Fruit fly (Drosophila melanogaster) whole organism, embryonic: ENCODE data around the gene SsRbeta.
A peak's percentile ranks its signal among the peaks of the same experiment; 100 is the strongest.

Source experiments
- Ada2b ChIP-seq: fragments of 200-800 bp; sonication (Bioruptor generic); IDR thresholded peaks from 2 replicates; pipeline ENCODE4 v1.3.6; 2022; ENCODE audit warnings: missing biosample characterization, missing genetic modification characterization
- Bgb ChIP-seq: fragments of 200-800 bp; sonication (Bioruptor generic); IDR thresholded peaks from 2 replicates; pipeline ENCODE4 v1.3.6; 2022; ENCODE audit warnings: missing biosample characterization, missing genetic modification characterization; ENCODE audit not compliant: partially characterized antibody
- CG12659 ChIP-seq: fragments of 200-800 bp; sonication (Bioruptor generic); optimal IDR thresholded peaks from 3 replicates; lab custom pipeline; 2017; ENCODE audit warnings: mild to moderate bottlenecking, missing biosample characterization, missing genetic modification reagents, missing genetic modification characterization
- CG18262 ChIP-seq: fragments of 200-800 bp; optimal IDR thresholded peaks from 3 replicates; lab custom pipeline; 2019; ENCODE audit warnings: missing biosample characterization, mild to moderate bottlenecking, missing genetic modification characterization, moderate library complexity
- CG2116 ChIP-seq: fragments of 200-800 bp; sonication (Bioruptor generic); optimal IDR thresholded peaks from 3 replicates; lab custom pipeline; 2018; ENCODE audit warnings: missing biosample characterization, mild to moderate bottlenecking, missing genetic modification characterization
- CG2678 ChIP-seq: fragments of 200-800 bp; sonication (Bioruptor generic); optimal IDR thresholded peaks from 3 replicates; lab custom pipeline; 2019; ENCODE audit warnings: missing biosample characterization, mild to moderate bottlenecking, missing genetic modification characterization, moderate library complexity
- CG31365 ChIP-seq: fragments of 200-800 bp; sonication (Bioruptor generic); optimal IDR thresholded peaks from 2 replicates; lab custom pipeline; 2018; ENCODE audit warnings: missing biosample characterization, mild to moderate bottlenecking, missing genetic modification characterization
- CG34376 ChIP-seq: fragments of 200-800 bp; sonication (Bioruptor generic); optimal IDR thresholded peaks from 2 replicates; lab custom pipeline; 2018; ENCODE audit warnings: missing biosample characterization, mild to moderate bottlenecking, missing genetic modification characterization
- CG3838 ChIP-seq: fragments of 200-800 bp; sonication (Bioruptor generic); optimal IDR thresholded peaks from 3 replicates; lab custom pipeline; 2016; ENCODE audit warnings: missing biosample characterization, missing genetic modification characterization
- CG4360 ChIP-seq: fragments of 200-800 bp; sonication (Bioruptor generic); IDR thresholded peaks from 2 replicates; pipeline ENCODE4 v1.3.6; 2022; ENCODE audit warnings: missing biosample characterization, missing genetic modification characterization
- CG4820 ChIP-seq: fragments of 200-800 bp; sonication (Bioruptor generic); optimal IDR thresholded peaks from 3 replicates; lab custom pipeline; 2016; ENCODE audit warnings: missing biosample characterization, missing genetic modification characterization
- CG7556 ChIP-seq: fragments of 200-800 bp; sonication (Bioruptor generic); optimal IDR thresholded peaks from 2 replicates; lab custom pipeline; 2017; ENCODE audit warnings: missing biosample characterization, mild to moderate bottlenecking, missing genetic modification characterization
- CG7963 ChIP-seq: fragments of 200-800 bp; sonication (Bioruptor generic); IDR thresholded peaks from 3 replicates; pipeline ENCODE4 v1.3.6; 2022; ENCODE audit warnings: missing biosample characterization, missing genetic modification characterization; ENCODE audit not compliant: partially characterized antibody
- CG7987 ChIP-seq: fragments of 200-800 bp; sonication (Bioruptor generic); optimal IDR thresholded peaks from 2 replicates; lab custom pipeline; 2018; ENCODE audit warnings: missing biosample characterization, mild to moderate bottlenecking, missing genetic modification characterization, moderate library complexity
- CG8290 ChIP-seq, 3 experiments: fragments of 200-800 bp; sonication (Bioruptor generic); optimal IDR thresholded peaks; 2 replicates each; lab custom pipeline; 2016 to 2019; ENCODE audit warnings: missing biosample characterization in 3 of 3, missing genetic modification characterization in 3 of 3, mild to moderate bottlenecking in 2 of 3, moderate library complexity in 1 of 3
- E2f2 ChIP-seq: fragments of 200-800 bp; sonication (Bioruptor generic); IDR thresholded peaks from 2 replicates; pipeline ENCODE4 v1.3.6; 2022; ENCODE audit warnings: missing biosample characterization, missing genetic modification characterization
- Fer1 ChIP-seq: fragments of 200-800 bp; sonication (Bioruptor generic); optimal IDR thresholded peaks from 2 replicates; lab custom pipeline; 2017; ENCODE audit warnings: missing biosample characterization, mild to moderate bottlenecking, missing genetic modification characterization
- Fer3 ChIP-seq: fragments of 200-800 bp; sonication (Bioruptor generic); optimal IDR thresholded peaks from 2 replicates; lab custom pipeline; 2018; ENCODE audit warnings: missing biosample characterization, mild to moderate bottlenecking, missing genetic modification characterization, moderate library complexity
- Hr3 ChIP-seq: fragments of 200-800 bp; sonication (Bioruptor generic); optimal IDR thresholded peaks from 3 replicates; lab custom pipeline; 2016; ENCODE audit warnings: missing biosample characterization, missing genetic modification characterization
- Med ChIP-seq: fragments of 200-800 bp; sonication (Bioruptor generic); peaks from one replicate; lab custom pipeline; 2016; ENCODE audit warnings: missing biosample characterization, missing genetic modification characterization, mild to moderate bottlenecking, inconsistent platforms, moderate library complexity
- Meics ChIP-seq: fragments of 200-800 bp; sonication (Bioruptor generic); optimal IDR thresholded peaks from 2 replicates; lab custom pipeline; 2017; ENCODE audit warnings: missing biosample characterization, mild to moderate bottlenecking, missing genetic modification characterization
- Opbp ChIP-seq: fragments of 200-800 bp; sonication (Bioruptor generic); IDR thresholded peaks from 3 replicates; pipeline ENCODE4 v1.3.6; 2022; ENCODE audit warnings: missing biosample characterization, missing genetic modification characterization; ENCODE audit not compliant: partially characterized antibody
- Rfx ChIP-seq: fragments of 200-800 bp; sonication (Bioruptor generic); IDR thresholded peaks from 2 replicates; pipeline ENCODE4 v1.3.6; 2022; ENCODE audit warnings: missing biosample characterization, missing genetic modification characterization
- Tbp ChIP-seq: fragments of >200 bp; optimal IDR thresholded peaks from 2 replicates; lab custom pipeline; 2018; ENCODE audit warnings: missing biosample characterization, missing genetic modification characterization
- abd-A ChIP-seq: fragments of 200-800 bp; sonication (Bioruptor generic); optimal IDR thresholded peaks from 3 replicates; lab custom pipeline; 2019; ENCODE audit warnings: missing biosample characterization, mild to moderate bottlenecking, missing genetic modification characterization, moderate library complexity
- ash1 ChIP-seq: fragments of 200-800 bp; sonication (Bioruptor generic); optimal IDR thresholded peaks from 2 replicates; lab custom pipeline; 2018; ENCODE audit warnings: missing biosample characterization, mild to moderate bottlenecking, missing genetic modification characterization
- caup ChIP-seq: fragments of 200-800 bp; sonication (Bioruptor generic); optimal IDR thresholded peaks from 3 replicates; lab custom pipeline; 2017; ENCODE audit warnings: missing biosample characterization, mild to moderate bottlenecking, missing genetic modification characterization, moderate library complexity; ENCODE audit not compliant: severe bottlenecking
- chinmo ChIP-seq: fragments of 200-800 bp; sonication (Bioruptor generic); IDR thresholded peaks from 4 replicates; pipeline ENCODE4 v1.3.6; 2022; ENCODE audit warnings: missing biosample characterization, missing genetic modification characterization; ENCODE audit not compliant: partially characterized antibody
- chm ChIP-seq: fragments of 200-800 bp; sonication (Bioruptor generic); IDR thresholded peaks from 2 replicates; pipeline ENCODE4 v1.3.6; 2022; ENCODE audit warnings: missing biosample characterization, missing genetic modification characterization
- ci ChIP-seq: fragments of 200-800 bp; sonication (Bioruptor generic); IDR thresholded peaks from 3 replicates; pipeline ENCODE4 v1.3.6; 2022; ENCODE audit warnings: missing biosample characterization, missing genetic modification characterization
- fu2 ChIP-seq: fragments of 200-800 bp; sonication (Bioruptor generic); optimal IDR thresholded peaks from 2 replicates; lab custom pipeline; 2016; ENCODE audit warnings: missing biosample characterization, missing genetic modification characterization
- gcm ChIP-seq: fragments of 200-800 bp; sonication (Bioruptor generic); optimal IDR thresholded peaks from 2 replicates; lab custom pipeline; 2019; ENCODE audit warnings: missing biosample characterization, mild to moderate bottlenecking, missing genetic modification characterization, moderate library complexity
- hb ChIP-seq: fragments of 200-800 bp; sonication (Bioruptor generic); IDR thresholded peaks from 3 replicates; pipeline ENCODE4 v1.3.6; 2022; ENCODE audit warnings: missing biosample characterization, missing genetic modification characterization; ENCODE audit not compliant: partially characterized antibody
- inv ChIP-seq: fragments of 200-800 bp; sonication (Bioruptor generic); IDR thresholded peaks from 2 replicates; pipeline ENCODE4 v1.3.6; 2022; ENCODE audit warnings: missing biosample characterization, missing genetic modification characterization; ENCODE audit not compliant: partially characterized antibody
- jumu ChIP-seq: fragments of 200-800 bp; sonication (Bioruptor generic); optimal IDR thresholded peaks from 3 replicates; lab custom pipeline; 2016; ENCODE audit warnings: missing biosample characterization, missing genetic modification characterization
- kni ChIP-seq: fragments of 200-800 bp; sonication (Bioruptor generic); optimal IDR thresholded peaks from 3 replicates; lab custom pipeline; 2017; ENCODE audit warnings: mild to moderate bottlenecking, missing biosample characterization, missing genetic modification reagents, missing genetic modification characterization
- lab ChIP-seq: fragments of 200-800 bp; sonication (Bioruptor generic); optimal IDR thresholded peaks from 3 replicates; lab custom pipeline; 2017; ENCODE audit warnings: missing biosample characterization, missing genetic modification characterization, mild to moderate bottlenecking, moderate library complexity, missing genetic modification reagents
- nerfin-1 ChIP-seq: fragments of 200-800 bp; sonication (Bioruptor generic); optimal IDR thresholded peaks from 3 replicates; lab custom pipeline; 2019; ENCODE audit warnings: missing biosample characterization, mild to moderate bottlenecking, missing genetic modification characterization, moderate library complexity
- nom ChIP-seq: fragments of 200-800 bp; sonication (Bioruptor generic); optimal IDR thresholded peaks from 2 replicates; lab custom pipeline; 2017; ENCODE audit warnings: missing biosample characterization, missing genetic modification characterization, mild to moderate bottlenecking, moderate library complexity, missing genetic modification reagents
- odd ChIP-seq: fragments of 200-800 bp; sonication (Bioruptor generic); optimal IDR thresholded peaks from 2 replicates; lab custom pipeline; 2017; ENCODE audit warnings: missing biosample characterization, mild to moderate bottlenecking, missing genetic modification characterization
- pan ChIP-seq, 4 experiments: fragments of >200 bp in 3 of 4; fragments of 200-800 bp in 1 of 4; sonication (Bioruptor generic) in 1 of 4; optimal IDR thresholded peaks in 3 of 4; IDR thresholded peaks in 1 of 4; 2 replicates each; pipeline versions ENCODE4 v1.3.6 to Lab custom; 2017 to 2022; ENCODE audit warnings: missing biosample characterization in 2 of 4, missing genetic modification characterization in 2 of 4, mixed read lengths in 1 of 4
- slp2 ChIP-seq: fragments of 200-800 bp; sonication (Bioruptor generic); optimal IDR thresholded peaks from 2 replicates; lab custom pipeline; 2016; ENCODE audit warnings: missing biosample characterization, missing genetic modification characterization
- tna ChIP-seq: fragments of 200-800 bp; sonication (Bioruptor generic); IDR thresholded peaks from 2 replicates; pipeline ENCODE4 v1.3.6; 2022; ENCODE audit warnings: missing biosample characterization, missing genetic modification characterization; ENCODE audit not compliant: partially characterized antibody
- wek ChIP-seq: fragments of 200-800 bp; sonication (Bioruptor generic); optimal IDR thresholded peaks from 3 replicates; lab custom pipeline; 2018; ENCODE audit warnings: missing biosample characterization, mild to moderate bottlenecking, missing genetic modification characterization, moderate library complexity
- zen2 ChIP-seq: fragments of 200-800 bp; sonication (Bioruptor generic); IDR thresholded peaks from 3 replicates; pipeline ENCODE4 v1.3.6; 2022; ENCODE audit warnings: missing biosample characterization, missing genetic modification characterization; ENCODE audit not compliant: partially characterized antibody

The SsRbeta gene

dm6 chr3L:16164150-16165039 lies 35.0 kb downstream of the SsRbeta start, which contains the start of gene CG5151 (continued):
- TF ChIP-seq ash1 (GFP tag; lab: Kevin White, UChicago) (no peak), inv (peak; percentile 43), CG2678 (tag; lab: Kevin White, UChicago) (peak; percentile 13), CG18262 (tag; lab: Kevin White, UChicago) (peak; percentile 1), Ada2b (GFP tag; lab: Robert Waterston, UW) (no peak), pan (optimal IDR thresholded peaks at IDR 0.05; lab: Kevin White, UChicago) (no peak), pan (GFP tag; optimal IDR thresholded peaks at IDR 0.05 in 1 of 2, IDR thresholded peaks at IDR 0.05 in 1 of 2) (peak in 1 of 2 experiments; percentile 45), CG4820 (GFP tag; lab: Kevin White, UChicago) (no peak), lab (peak; percentile 33), tna (GFP tag; lab: Robert Waterston, UW) (peak; percentile 96), wek (GFP tag; lab: Kevin White, UChicago) (peak; percentile 20), nerfin-1 (tag; lab: Kevin White, UChicago) (no peak), CG7963 (GFP tag; lab: Robert Waterston, UW) (peak; percentile 82), ci (peak; percentile 68), CG12659 (peak; percentile 36), Opbp (GFP tag; lab: Robert Waterston, UW) (peak; percentile 49; the same call in 2 of the 3 replicates), kni (GFP tag; lab: Kevin White, UChicago) (peak; percentile 30), jumu (GFP tag; lab: Kevin White, UChicago) (no peak), CG31365 (peak; percentile 21), zen2 (GFP tag; lab: Robert Waterston, UW) (peak; percentile 54; the same call in 2 of the 3 replicates), Tbp (GFP tag; lab: Kevin White, UChicago) (no peak), nom (GFP tag; lab: Kevin White, UChicago) (peak; percentile 68), slp2 (no peak), abd-A (peak; percentile 90), Fer3 (tag; lab: Kevin White, UChicago) (no peak), chinmo (GFP tag; lab: Robert Waterston, UW) (peak; percentile 82; the same call in 2 of the 4 replicates), Meics (peak; percentile 28), Med (GFP tag; lab: Kevin White, UChicago) (peak; percentile 81), CG34376 (peak; percentile 75), hb (peak; percentile 81), Hr3 (GFP tag; lab: Kevin White, UChicago) (no peak), CG8290 (GFP tag; optimal IDR thresholded peaks at IDR 0.05; lab: Kevin White, UChicago) (no peak), CG8290 (tag; optimal IDR thresholded peaks at IDR 0.05; lab: Kevin White, UChicago) (peak in 1 of 2 experiments; percentile 34), E2f2 (GFP tag; lab: Robert Waterston, UW) (peak; percentile 19; the same call in 1 of the 2 replicates), Rfx (GFP tag; lab: Robert Waterston, UW) (peak; percentile 44; the same call in 1 of the 2 replicates), gcm (peak; percentile 0), caup (GFP tag; lab: Kevin White, UChicago) (peak; percentile 36), CG2116 (GFP tag; lab: Kevin White, UChicago) (no peak), CG4360 (GFP tag; lab: Robert Waterston, UW) (peak; percentile 87), Fer1 (GFP tag; lab: Kevin White, UChicago) (peak; percentile 40), fu2 (GFP tag; lab: Kevin White, UChicago) (no peak), CG3838 (GFP tag; lab: Kevin White, UChicago) (peak; percentile 11), CG7987 (GFP tag; lab: Kevin White, UChicago) (peak; percentile 22), odd (GFP tag; lab: Kevin White, UChicago) (peak; percentile 18), CG7556 (GFP tag; lab: Kevin White, UChicago) (peak; percentile 6), chm (peak; percentile 83; the same call in 1 of the 2 replicates), Bgb (peak; percentile 81)
